Fruit fly (Drosophila melanogaster): Measurements from ENCODE around the gene CG31142.
A peak's percentile ranks its signal among the peaks of the same experiment; 100 is the strongest.

- no peak for TF ChIP-seq ato (GFP tag; IDR thresholded peaks at IDR 0.05; ENCODE audit: partially characterized antibody)
- TF ChIP-seq prd (optimal IDR thresholded peaks at IDR 0.05), result no peak
- peak; percentile 74 for TF ChIP-seq prd (GFP tag; IDR thresholded peaks at IDR 0.05)
- TF ChIP-seq ATbp (GFP tag; optimal IDR thresholded peaks at IDR 0.05), result peak; percentile 92
- TF ChIP-seq psq (GFP tag; optimal IDR thresholded peaks at IDR 0.05), result peak; percentile 40
- TF ChIP-seq Fer1 (GFP tag; optimal IDR thresholded peaks at IDR 0.05), result peak; percentile 64
- TF ChIP-seq CG12236 (GFP tag; optimal IDR thresholded peaks at IDR 0.05), result peak; percentile 71
- TF ChIP-seq CrebB (tag; optimal IDR thresholded peaks at IDR 0.05), result no peak
Measured at dm6 chr3R:23933684-23934575, 4.9 kb downstream of the CG31142 start, which contains the start of gene CG5854.

All from whole organism, embryonic.